Worm (Caenorhabditis elegans) whole organism, L4/young adult: ENCODE data around the gene F08G2.5.
"Not testable (repeated sequence)": the region's sequence is repeated elsewhere in the genome, so short reads cannot be mapped to it uniquely, and the experiment has no call there.

Source experiments
- W03F9.2 ChIP-seq: fragments of 150-350 bp; optimal IDR thresholded peaks from 2 replicates; lab custom pipeline; 2014; ENCODE audit warnings: missing biosample characterization, missing genetic modification characterization
- dao-5 ChIP-seq: sonication (generic microtip); optimal IDR thresholded peaks from 2 replicates; lab custom pipeline; 2016; ENCODE audit warnings: missing genotype, missing genetic modification characterization, moderate library complexity, missing compliant biosample characterization
- him-1 ChIP-seq: sonication (generic microtip); optimal IDR thresholded peaks from 2 replicates; lab custom pipeline; 2016; ENCODE audit warnings: missing genotype, missing genetic modification reagents, missing genetic modification characterization, missing compliant biosample characterization

F08G2.5 gene

DNA sequence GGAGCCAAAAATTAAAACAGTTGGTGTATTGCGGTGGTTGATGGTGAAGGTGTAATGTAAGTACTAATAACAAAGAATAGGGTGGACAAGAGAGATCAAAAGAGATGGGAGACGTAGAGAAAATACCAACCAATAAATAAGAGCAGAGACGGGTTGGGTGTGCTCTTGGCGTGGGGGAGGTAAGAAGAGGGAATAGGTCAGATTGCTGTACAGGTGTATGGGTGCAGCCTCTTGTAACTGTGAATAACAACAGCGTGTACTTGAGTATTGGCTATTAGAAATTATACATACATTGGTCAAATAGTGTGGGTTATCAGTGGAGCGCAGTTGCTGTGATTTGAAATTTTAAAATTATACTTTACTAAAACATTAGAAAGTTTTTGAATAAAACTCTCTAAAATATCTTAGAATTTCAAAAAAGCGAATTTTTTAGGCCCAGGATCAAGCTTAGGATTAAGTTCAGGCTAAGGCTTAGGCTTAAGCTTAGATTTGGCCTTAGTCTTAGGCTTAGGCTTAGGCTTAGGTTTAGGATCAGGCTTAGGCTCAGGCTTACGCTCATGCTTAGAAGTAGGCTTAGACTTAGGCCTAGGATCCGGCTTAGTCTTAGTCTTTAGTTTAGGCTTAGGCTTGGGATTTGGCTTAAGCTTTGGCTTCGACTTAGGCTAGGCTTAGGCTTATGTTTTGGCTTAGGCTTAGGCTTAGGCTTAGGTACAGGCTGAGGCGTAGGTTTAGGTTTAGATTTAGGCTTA is 7.8 kb upstream of the F08G2.5 start, which contains the start of gene F08G2.7:
TSS of gene F08G2.7 (minus strand) at position 51 of the 749 bp plus-strand sequence.
- no peak for TF ChIP-seq W03F9.2 (tag; lab: Kevin White, UChicago)
- TF ChIP-seq him-1 (tag; lab: Kevin White, UChicago), result no peak
- TF ChIP-seq dao-5, result no peak

DNA sequence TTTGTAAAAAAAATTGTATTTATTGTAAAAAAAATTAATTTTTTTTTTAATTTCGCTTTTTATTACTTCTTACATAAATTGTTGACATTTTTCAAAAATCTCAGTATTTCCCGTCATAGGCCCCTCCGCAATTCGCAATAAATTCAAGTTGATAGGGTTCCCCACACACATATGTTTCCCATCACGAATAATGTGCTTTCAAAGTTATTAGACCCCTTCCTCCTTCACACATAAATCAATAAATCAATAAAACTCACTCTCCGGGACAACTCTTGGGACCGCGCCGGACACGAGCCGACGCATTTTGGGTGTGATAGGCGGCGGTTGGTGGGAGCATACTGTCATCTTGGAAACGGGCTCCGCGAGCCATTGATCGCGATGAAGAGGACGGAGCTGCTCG is 6.0 kb upstream of the F08G2.5 start:
- no peak for TF ChIP-seq him-1 (tag; lab: Kevin White, UChicago)
- TF ChIP-seq W03F9.2 (tag; lab: Kevin White, UChicago), result no peak
- TF ChIP-seq dao-5, result no peak

DNA sequence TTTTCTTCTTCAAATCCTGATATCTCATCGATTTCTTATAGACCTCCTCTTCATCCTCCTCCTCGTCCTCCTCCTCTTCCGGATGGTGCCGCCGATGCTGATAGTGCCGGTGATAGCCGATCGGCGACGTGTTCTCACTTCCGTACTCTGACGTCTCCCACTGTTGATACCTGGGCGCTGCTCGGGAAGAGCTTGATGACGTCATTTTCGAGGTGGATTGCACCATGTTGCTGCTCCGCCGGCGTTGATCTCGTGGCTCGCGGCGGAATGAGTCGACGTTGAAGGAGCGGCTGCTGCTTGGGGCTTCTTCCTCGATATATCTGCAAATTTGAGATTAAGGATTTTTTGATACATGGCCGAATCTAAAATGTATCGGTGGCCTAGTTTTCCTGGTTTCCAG is 5.0 kb upstream of the F08G2.5 start:
- TF ChIP-seq W03F9.2 (tag; lab: Kevin White, UChicago) (no peak), him-1 (tag; lab: Kevin White, UChicago) (no peak), dao-5 (no peak)

ce11 chrII:13835724-13836307 is 2.4 kb upstream of the F08G2.5 start, which contains the start of gene ins-37:
TSS of gene ins-37 (minus strand) at chrII:13836107.
- TF ChIP-seq him-1 (tag; lab: Kevin White, UChicago); dao-5; W03F9.2 (tag; lab: Kevin White, UChicago): not testable (repeated sequence)

DNA sequence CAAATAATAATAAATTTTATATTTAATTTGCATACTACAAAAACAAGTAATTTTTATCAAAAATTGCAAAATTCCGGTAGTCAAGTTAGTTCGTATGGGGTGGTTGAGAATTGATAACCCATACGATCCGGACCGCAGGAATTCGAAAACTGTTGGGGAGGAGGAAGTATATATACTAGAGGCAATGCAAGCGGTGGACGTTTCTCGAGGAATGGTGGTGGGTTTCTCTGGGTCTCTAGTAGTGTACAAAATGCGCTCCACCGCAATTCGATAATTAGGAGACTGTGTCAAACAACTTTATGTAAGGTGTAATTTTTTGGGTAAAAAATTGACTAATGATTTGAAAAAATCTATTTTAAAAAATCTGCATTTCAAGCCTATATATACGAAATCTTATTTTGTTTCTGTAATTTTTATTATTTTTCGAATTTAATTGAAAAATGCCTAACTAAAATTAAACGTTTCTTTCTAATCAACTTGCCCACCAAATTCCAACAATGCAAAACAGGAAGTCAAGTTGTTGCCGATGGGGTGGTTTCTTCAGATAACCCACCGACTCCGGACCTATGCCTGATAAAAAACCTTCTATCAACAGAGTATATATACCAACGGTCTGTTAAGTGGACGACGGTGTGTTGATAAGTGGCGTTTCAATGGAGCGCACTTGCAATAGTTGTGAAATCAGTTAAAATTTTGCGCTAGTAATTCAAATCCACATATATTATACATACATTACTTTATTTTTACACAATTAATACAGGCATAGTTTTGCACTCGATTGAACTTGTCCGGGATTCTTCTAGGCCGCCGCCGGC is 1.2 kb upstream of the F08G2.5 start:
- TF ChIP-seq him-1 (tag; lab: Kevin White, UChicago), result peak; percentile 74
- peak; percentile 63 for TF ChIP-seq dao-5
- TF ChIP-seq W03F9.2 (tag; lab: Kevin White, UChicago), result peak; percentile 65

- TF ChIP-seq him-1 (tag; lab: Kevin White, UChicago), result no peak
- TF ChIP-seq W03F9.2 (tag; lab: Kevin White, UChicago), result no peak
- TF ChIP-seq dao-5, result no peak
Observed at ce11 chrII:13830255-13830654, 3.2 kb downstream of the F08G2.5 start, which contains the start of gene F08G2.4. TSS of gene F08G2.4 (plus strand) at chrII:13830602.

DNA sequence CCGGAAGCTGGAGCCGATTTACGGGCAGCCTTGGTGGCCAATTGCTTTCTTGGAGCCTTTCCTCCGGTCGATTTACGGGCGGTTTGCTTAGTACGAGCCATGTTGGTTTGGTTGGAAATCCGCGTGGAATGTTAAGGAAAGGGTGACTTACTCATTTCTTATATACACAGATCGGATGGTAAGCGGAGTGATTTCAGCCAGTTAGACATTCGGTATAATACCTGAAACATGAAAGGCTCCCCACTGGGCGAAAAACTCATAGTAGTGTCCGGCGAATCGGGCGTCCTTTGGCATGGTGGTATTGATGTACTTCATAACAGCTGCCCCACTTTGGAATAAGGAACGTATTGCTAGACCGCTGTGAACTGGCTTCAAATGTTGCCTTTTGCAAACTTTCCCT is 4.8 kb downstream of the F08G2.5 start, which contains the start of gene his-42:
TSS of gene his-42 (minus strand) at position 101 of the 400 bp plus-strand sequence.
- TF ChIP-seq him-1 (tag; lab: Kevin White, UChicago) (no peak), W03F9.2 (tag; lab: Kevin White, UChicago) (no peak)

DNA sequence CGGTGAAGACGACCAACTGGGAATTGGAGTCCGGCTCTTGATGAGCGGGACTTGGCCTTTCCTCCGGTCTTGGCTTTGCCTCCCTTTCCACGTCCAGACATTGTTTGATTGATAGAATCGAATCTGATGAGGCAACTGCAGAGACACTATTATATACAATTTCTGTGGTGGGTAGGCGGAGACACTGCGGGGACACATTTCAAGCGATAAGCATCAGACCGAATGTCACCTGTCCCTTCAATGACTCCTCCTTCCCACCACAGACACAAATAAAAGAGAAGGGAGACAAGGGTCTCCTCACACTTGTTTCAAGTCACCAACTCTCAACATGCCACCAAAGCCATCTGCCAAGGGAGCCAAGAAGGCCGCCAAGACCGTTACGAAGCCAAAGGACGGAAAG is 15.4 kb downstream of the F08G2.5 start, which contains the start of gene his-16:
TSS of gene his-16 (minus strand) at position 101 of the 400 bp plus-strand sequence.
- not testable (repeated sequence) for TF ChIP-seq dao-5; him-1 (tag; lab: Kevin White, UChicago); W03F9.2 (tag; lab: Kevin White, UChicago)

DNA sequence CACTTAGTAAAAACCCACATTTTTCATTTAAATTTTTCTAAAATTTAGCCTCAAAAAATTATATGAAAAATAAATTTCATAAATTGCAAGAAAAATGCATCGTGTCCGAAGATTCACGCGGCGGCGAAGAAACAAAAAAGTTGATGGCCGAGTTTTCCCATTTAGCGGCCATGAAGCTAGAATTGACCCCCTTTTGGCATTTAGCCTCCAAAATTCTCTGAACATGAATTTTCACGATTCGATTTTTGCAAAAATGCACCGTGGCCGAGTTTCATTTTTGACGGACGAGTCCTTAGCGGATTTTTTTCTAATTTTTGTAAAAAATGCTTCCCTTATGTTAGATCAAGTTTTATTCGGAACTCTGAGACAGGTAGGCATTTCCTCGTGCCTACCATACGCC is 17.9 kb downstream of the F08G2.5 start:
- no peak for TF ChIP-seq dao-5
- no peak for TF ChIP-seq W03F9.2 (tag; lab: Kevin White, UChicago)
- no peak for TF ChIP-seq him-1 (tag; lab: Kevin White, UChicago)

DNA sequence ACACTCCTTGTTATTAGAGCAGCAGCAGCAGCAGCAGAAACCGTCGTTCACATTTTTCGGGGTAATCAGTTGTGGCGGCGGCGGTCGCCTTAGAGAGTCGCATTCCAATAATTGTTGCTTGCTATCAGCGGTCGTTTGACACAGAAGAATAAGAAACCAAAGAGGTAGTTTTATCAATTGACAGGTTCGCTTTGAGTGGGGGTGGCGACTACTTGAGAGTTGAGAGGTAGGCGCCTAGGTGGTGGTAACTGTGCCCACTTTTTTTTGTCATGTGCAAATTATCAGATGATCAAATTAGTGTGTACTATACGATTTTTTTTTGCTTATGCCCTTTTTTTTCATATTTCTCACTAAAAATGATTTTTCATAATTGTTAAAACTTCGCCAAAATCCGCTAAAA is 19.5 kb downstream of the F08G2.5 start:
- no peak for TF ChIP-seq him-1 (tag; lab: Kevin White, UChicago)

DNA sequence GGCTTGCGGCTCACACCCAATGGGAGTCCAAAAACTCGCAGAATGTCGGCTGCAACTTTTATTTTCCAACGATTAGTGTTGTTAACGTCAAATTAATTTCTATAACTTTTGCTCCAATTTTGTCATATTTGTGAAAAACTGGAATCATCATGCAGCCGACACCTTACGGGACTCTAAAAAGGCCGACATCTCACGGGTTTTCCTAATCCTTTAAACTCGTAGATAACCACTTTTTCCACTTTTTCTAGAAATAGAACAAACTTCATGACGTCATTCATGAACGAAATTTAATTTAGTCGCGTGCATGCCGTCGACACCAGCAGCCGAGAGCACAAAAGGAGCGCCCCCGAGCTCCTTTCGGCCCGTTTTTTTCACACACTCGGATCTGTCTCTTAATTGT is 20.0 kb downstream of the F08G2.5 start:
- TF ChIP-seq dao-5, result no peak
- no peak for TF ChIP-seq W03F9.2 (tag; lab: Kevin White, UChicago)
- no peak for TF ChIP-seq him-1 (tag; lab: Kevin White, UChicago)

ce11 chrII:13812335-13812734 is 21.1 kb downstream of the F08G2.5 start:
- TF ChIP-seq him-1 (tag; lab: Kevin White, UChicago), result no peak
- no peak for TF ChIP-seq dao-5
- no peak for TF ChIP-seq W03F9.2 (tag; lab: Kevin White, UChicago)

- TF ChIP-seq W03F9.2 (tag; lab: Kevin White, UChicago), result no peak
- no peak for TF ChIP-seq him-1 (tag; lab: Kevin White, UChicago)
- no peak for TF ChIP-seq dao-5
Observed at ce11 chrII:13806269-13806668, 27.2 kb downstream of the F08G2.5 start.
